Fruit fly (Drosophila melanogaster): ENCODE data around the gene CG2519.

The CG2519 gene

dm6 chr3R:5547464-5547943 is at the start of gene CG2519 (continued):
- TF ChIP-seq CG3995 (GFP tag; optimal IDR thresholded peaks at IDR 0.05) (peak; percentile 71), croc (GFP tag; conservative IDR thresholded peaks at IDR 0.05) (no peak), CG9932 (GFP tag; IDR thresholded peaks at IDR 0.05) (peak; percentile 91), CG17385 (GFP tag; optimal IDR thresholded peaks at IDR 0.05) (no peak), gfzf (GFP tag; optimal IDR thresholded peaks at IDR 0.05) (peak; percentile 42), Chrac-16 (GFP tag; optimal IDR thresholded peaks at IDR 0.05) (peak; percentile 49), CG2889 (GFP tag; IDR thresholded peaks at IDR 0.05) (no peak), prd (optimal IDR thresholded peaks at IDR 0.05) (no peak), prd (GFP tag; IDR thresholded peaks at IDR 0.05) (peak; percentile 72), Elba2 (GFP tag; optimal IDR thresholded peaks at IDR 0.05) (peak; percentile 88), CG8281 (tag; optimal IDR thresholded peaks at IDR 0.05) (peak; percentile 8), phol (tag; optimal IDR thresholded peaks at IDR 0.05) (peak; percentile 65), pita (GFP tag; optimal IDR thresholded peaks at IDR 0.05) (no peak), CoRest (tag; optimal IDR thresholded peaks at IDR 0.05) (no peak), tna (GFP tag; IDR thresholded peaks at IDR 0.05; ENCODE audit: partially characterized antibody) (peak; percentile 90), Dip3 (GFP tag; optimal IDR thresholded peaks at IDR 0.05) (peak; percentile 52), unpg (GFP tag; optimal IDR thresholded peaks at IDR 0.05) (no peak), ato (GFP tag; IDR thresholded peaks at IDR 0.05; ENCODE audit: partially characterized antibody) (peak; percentile 92), Ssrp (tag; optimal IDR thresholded peaks at IDR 0.05) (no peak), CG11560 (tag; IDR thresholded peaks at IDR 0.05) (0 out of 3 replicates have a peak, but pooled peaks have one; percentile 39), CG7963 (GFP tag; IDR thresholded peaks at IDR 0.05; ENCODE audit: partially characterized antibody) (peak; percentile 89), en (GFP tag; optimal IDR thresholded peaks at IDR 0.05) (no peak), bbx (GFP tag; IDR thresholded peaks at IDR 0.05; ENCODE audit: partially characterized antibody) (peak; percentile 98), Lhr (GFP tag; optimal IDR thresholded peaks at IDR 0.05) (no peak), gsb-n (tag; optimal IDR thresholded peaks at IDR 0.05) (no peak), ara (GFP tag; IDR thresholded peaks at IDR 0.05) (no peak), zen (tag; optimal IDR thresholded peaks at IDR 0.05) (no peak), CG16815 (GFP tag; optimal IDR thresholded peaks at IDR 0.05) (no peak), vnd (GFP tag; IDR thresholded peaks at IDR 0.05; ENCODE audit: partially characterized antibody) (peak; percentile 88), pan (optimal IDR thresholded peaks at IDR 0.05) (no peak), pan (GFP tag; optimal IDR thresholded peaks at IDR 0.05 in 1 of 2, IDR thresholded peaks at IDR 0.05 in 1 of 2) (peak in 1 of 2 experiments; percentile 51), amos (GFP tag; IDR thresholded peaks at IDR 0.05; ENCODE audit: partially characterized antibody) (peak; percentile 98), CG12155 (GFP tag; optimal IDR thresholded peaks at IDR 0.05) (peak; percentile 58), Optix (GFP tag; IDR thresholded peaks at IDR 0.05) (0 out of 3 replicates have a peak, but pooled peaks have one; percentile 40), Nf-YC (tag; optimal IDR thresholded peaks at IDR 0.05) (no peak), odd (GFP tag; optimal IDR thresholded peaks at IDR 0.05) (no peak), Hr78 (GFP tag; optimal IDR thresholded peaks at IDR 0.05) (no peak), br (optimal IDR thresholded peaks at IDR 0.05) (no peak), MBD-R2 (GFP tag; IDR thresholded peaks at IDR 0.05) (peak; percentile 85), dmrt99B (tag; optimal IDR thresholded peaks at IDR 0.05) (no peak), CG8290 (GFP tag; optimal IDR thresholded peaks at IDR 0.05) (peak; percentile 44), CG8290 (tag; optimal IDR thresholded peaks at IDR 0.05) (no peak), Adf1 (GFP tag; IDR thresholded peaks at IDR 0.05) (peak; percentile 69), Lpt (GFP tag; optimal IDR thresholded peaks at IDR 0.05) (no peak), Mad (GFP tag; optimal IDR thresholded peaks at IDR 0.05) (peak; percentile 48), abd-A (tag; optimal IDR thresholded peaks at IDR 0.05) (no peak), HLH3B (GFP tag; IDR thresholded peaks at IDR 0.05) (peak; percentile 55; the same call in 1 of the 2 replicates), bigmax (GFP tag; optimal IDR thresholded peaks at IDR 0.05) (peak; percentile 66), Sry-β (GFP tag; optimal IDR thresholded peaks at IDR 0.05) (peak; percentile 74), ap (GFP tag; IDR thresholded peaks at IDR 0.05) (no peak), nerfin-1 (tag; optimal IDR thresholded peaks at IDR 0.05) (no peak)

Data from whole organism, embryonic.